Worm (Caenorhabditis elegans): ENCODE measurements around the gene C27A2.7.

The C27A2.7 gene

ce11 chrII:5066967-5067366 lies 4.2 kb downstream of the C27A2.7 start:
- TF ChIP-seq ceh-100 (GFP tag; IDR thresholded peaks at IDR 0.05) (no peak), T07F8.4 (tag; optimal IDR thresholded peaks at IDR 0.05) (no peak), ztf-6 (GFP tag; IDR thresholded peaks at IDR 0.05) (no peak), snpc-1.1 (tag; optimal IDR thresholded peaks at IDR 0.05; ENCODE audit: insufficient read depth) (no peak), ceh-40 (GFP tag; IDR thresholded peaks at IDR 0.05) (no peak), die-1 (tag; optimal IDR thresholded peaks at IDR 0.05) (no peak), T26A5.8 (tag; optimal IDR thresholded peaks at IDR 0.05) (no peak), zim-3 (tag; optimal IDR thresholded peaks at IDR 0.05) (no peak), nhr-27 (tag; optimal IDR thresholded peaks at IDR 0.05) (no peak), zfh-2 (GFP tag; conservative IDR thresholded peaks at IDR 0.05) (no peak), pbrm-1 (GFP tag; IDR thresholded peaks at IDR 0.05) (no peak), ceh-27 (GFP tag; optimal IDR thresholded peaks at IDR 0.05) (no peak), dox-1 (GFP tag; IDR thresholded peaks at IDR 0.05) (no peak), K12H6.12 (tag; optimal IDR thresholded peaks at IDR 0.05) (no peak), ztf-3 (GFP tag; optimal IDR thresholded peaks at IDR 0.05) (no peak), snpc-4 (GFP tag; optimal IDR thresholded peaks at IDR 0.05) (no peak), snpc-4 (tag; optimal IDR thresholded peaks at IDR 0.05) (no peak), egrh-3 (GFP tag; IDR thresholded peaks at IDR 0.05) (no peak)

- peak; percentile 82 for TF ChIP-seq dox-1 (GFP tag; IDR thresholded peaks at IDR 0.05)
- TF ChIP-seq K11D2.4 (GFP tag; IDR thresholded peaks at IDR 0.05) = no peak
- TF ChIP-seq ztf-18 (tag; optimal IDR thresholded peaks at IDR 0.05) = peak; percentile 16
- TF ChIP-seq F37B4.10 (GFP tag; IDR thresholded peaks at IDR 0.05) = no peak
- 0 out of 2 replicates have a peak, but pooled peaks have one; percentile 20 for TF ChIP-seq lin-26 (GFP tag; IDR thresholded peaks at IDR 0.05)
- TF ChIP-seq hlh-12 (tag; optimal IDR thresholded peaks at IDR 0.05) = no peak
- TF ChIP-seq egl-44 (GFP tag; IDR thresholded peaks at IDR 0.05) = no peak
- TF ChIP-seq F23B12.7 (tag; optimal IDR thresholded peaks at IDR 0.05; ENCODE audit: insufficient read depth) = peak; percentile 88
- peak; percentile 15 for TF ChIP-seq B0261.1 (tag; optimal IDR thresholded peaks at IDR 0.05)
- TF ChIP-seq madf-3 (GFP tag; IDR thresholded peaks at IDR 0.05) = no peak
- peak; percentile 66 for TF ChIP-seq snpc-3.4 (tag; optimal IDR thresholded peaks at IDR 0.05)
- 0 out of 2 replicates have a peak, but pooled peaks have one; percentile 31 for TF ChIP-seq attf-3 (GFP tag; conservative IDR thresholded peaks at IDR 0.05)
- no peak for TF ChIP-seq ztf-26 (tag; optimal IDR thresholded peaks at IDR 0.05)
- peak; percentile 18 for TF ChIP-seq snpc-4 (GFP tag; optimal IDR thresholded peaks at IDR 0.05)
- TF ChIP-seq snpc-4 (tag; optimal IDR thresholded peaks at IDR 0.05) = peak in 3 of 4 experiments; percentile 66 to 84 (median 68)
- peak; percentile 54 for TF ChIP-seq tbp1 (GFP tag; optimal IDR thresholded peaks at IDR 0.05)
- TF ChIP-seq madf-8 (GFP tag; conservative IDR thresholded peaks at IDR 0.05) = peak; percentile 80
- peak; percentile 28 for TF ChIP-seq nhr-80 (tag; optimal IDR thresholded peaks at IDR 0.05)
- TF ChIP-seq rcor-1 (GFP tag; IDR thresholded peaks at IDR 0.05) = peak; percentile 36; the same call in 1 of the 2 replicates
- peak; percentile 20 for TF ChIP-seq ZK185.1 (tag; optimal IDR thresholded peaks at IDR 0.05; ENCODE audit: poor library complexity, severe bottlenecking)
- TF ChIP-seq xnd-1 (tag; optimal IDR thresholded peaks at IDR 0.05) = peak; percentile 32
- TF ChIP-seq ceh-27 (GFP tag; optimal IDR thresholded peaks at IDR 0.05) = peak; percentile 54
- no peak for TF ChIP-seq ztf-6 (GFP tag; IDR thresholded peaks at IDR 0.05)
- peak; percentile 94 for TF ChIP-seq efl-1 (GFP tag; optimal IDR thresholded peaks at IDR 0.05)
- peak; percentile 80 for TF ChIP-seq ceh-91 (GFP tag; IDR thresholded peaks at IDR 0.05)
- peak; percentile 80; the same call in 1 of the 2 replicates for TF ChIP-seq D2030.7 (GFP tag; IDR thresholded peaks at IDR 0.05)
- TF ChIP-seq ceh-100 (GFP tag; IDR thresholded peaks at IDR 0.05) = peak; percentile 96
- peak; percentile 24 for TF ChIP-seq snpc-1.1 (tag; optimal IDR thresholded peaks at IDR 0.05; ENCODE audit: insufficient read depth)
- peak; percentile 84 for TF ChIP-seq dpl-1 (GFP tag; optimal IDR thresholded peaks at IDR 0.05)
- peak; percentile 63; the same call in 1 of the 2 replicates for TF ChIP-seq cebp-1 (GFP tag; IDR thresholded peaks at IDR 0.05)
- TF ChIP-seq cebp-1 (tag; optimal IDR thresholded peaks at IDR 0.05) = no peak
- TF ChIP-seq mcd-1 (GFP tag; IDR thresholded peaks at IDR 0.05) = peak; percentile 91
- peak; percentile 42; the same call in 1 of the 2 replicates for TF ChIP-seq hmg-1.2 (GFP tag; IDR thresholded peaks at IDR 0.05)
- peak in 2 of 3 experiments; percentile 24 to 66 for TF ChIP-seq lin-35 (GFP tag; optimal IDR thresholded peaks at IDR 0.05)
- no peak for TF ChIP-seq sea-2 (GFP tag; IDR thresholded peaks at IDR 0.05)
Measured at ce11 chrII:5061794-5062368, 9.3 kb downstream of the C27A2.7 start, which contains the start of gene smc-5. Gene smc-5, plus strand, starts transcription at chrII:5062125.

All from whole organism, young adult.